Fruit fly (Drosophila melanogaster) whole organism, prepupa: ENCODE measurements around the gene cdm.

Experiments used
- CG3032 ChIP-seq: fragments of 200-800 bp; optimal IDR thresholded peaks from 2 replicates; lab custom pipeline; 2019; ENCODE audit warnings: missing biosample characterization, mild to moderate bottlenecking, missing genetic modification characterization, moderate library complexity
- CG32006 ChIP-seq: fragments of 200-800 bp; sonication (Bioruptor generic); optimal IDR thresholded peaks from 3 replicates; lab custom pipeline; 2017; ENCODE audit warnings: missing biosample characterization, mild to moderate bottlenecking, missing genetic modification characterization
- CG4318 ChIP-seq: fragments of 200-800 bp; sonication (Bioruptor generic); optimal IDR thresholded peaks from 3 replicates; lab custom pipeline; 2017; ENCODE audit warnings: missing biosample characterization, mild to moderate bottlenecking, missing genetic modification characterization
- CG6276 ChIP-seq: fragments of 200-800 bp; sonication (Bioruptor generic); optimal IDR thresholded peaks from 2 replicates; lab custom pipeline; 2017; ENCODE audit warnings: missing biosample characterization, mild to moderate bottlenecking, missing genetic modification characterization
- CG6808 ChIP-seq: fragments of 200-800 bp; sonication (Bioruptor generic); optimal IDR thresholded peaks from 3 replicates; lab custom pipeline; 2017; ENCODE audit warnings: missing biosample characterization, missing genetic modification characterization, mild to moderate bottlenecking, moderate library complexity, missing genetic modification reagents
- CG6854 ChIP-seq: fragments of 200-800 bp; sonication (Bioruptor generic); optimal IDR thresholded peaks from 2 replicates; lab custom pipeline; 2017; ENCODE audit warnings: missing biosample characterization, mild to moderate bottlenecking, missing genetic modification characterization
- Lpt ChIP-seq: fragments of 200-800 bp; sonication (Bioruptor generic); optimal IDR thresholded peaks from 3 replicates; lab custom pipeline; 2016; ENCODE audit warnings: missing biosample characterization, missing genetic modification characterization
- OdsH ChIP-seq: fragments of 200-800 bp; sonication (Bioruptor generic); optimal IDR thresholded peaks from 3 replicates; lab custom pipeline; 2016; ENCODE audit warnings: missing biosample characterization, missing genetic modification characterization
- Sox102F ChIP-seq: fragments of 200-800 bp; sonication (Bioruptor generic); optimal IDR thresholded peaks from 2 replicates; lab custom pipeline; 2016; ENCODE audit warnings: missing biosample characterization, mild to moderate bottlenecking, missing genetic modification characterization

DNA sequence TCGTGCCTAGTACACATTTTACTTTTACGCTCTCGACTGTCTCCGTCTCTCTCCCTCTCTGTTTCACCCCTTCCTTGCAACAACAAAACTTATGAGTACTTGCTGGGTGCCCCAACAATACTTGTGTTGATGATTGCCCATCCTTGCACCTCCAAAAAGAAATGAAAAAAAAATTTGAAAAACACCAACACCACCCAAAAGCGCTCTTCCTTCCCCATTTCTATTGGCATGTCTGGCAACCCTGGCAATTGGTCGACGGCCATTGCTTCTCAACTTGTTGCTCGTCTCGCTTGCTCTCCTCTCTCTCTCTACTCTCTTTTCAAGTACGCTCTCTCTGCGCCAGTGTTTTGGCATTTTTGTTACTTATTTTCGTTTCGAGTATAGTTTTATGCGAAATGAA is 14.9 kb downstream of the cdm start:
- TF ChIP-seq CG3032 = no peak
- TF ChIP-seq CG6276 (GFP tag; lab: Kevin White, UChicago) = no peak
- TF ChIP-seq CG6854 (GFP tag; lab: Kevin White, UChicago) = no peak
- no peak for TF ChIP-seq CG4318 (GFP tag; lab: Kevin White, UChicago)
- TF ChIP-seq OdsH (GFP tag; lab: Kevin White, UChicago) = peak; percentile 33
- TF ChIP-seq Lpt = peak; percentile 23
- peak; percentile 33 for TF ChIP-seq Sox102F (GFP tag; lab: Kevin White, UChicago)
- peak; percentile 58 for TF ChIP-seq CG6808 (GFP tag; lab: Kevin White, UChicago)
- TF ChIP-seq CG32006 (GFP tag; lab: Kevin White, UChicago) = peak; percentile 18
